Worm (Caenorhabditis elegans): ENCODE data around the gene mvb-12.

mvb-12 gene

DNA sequence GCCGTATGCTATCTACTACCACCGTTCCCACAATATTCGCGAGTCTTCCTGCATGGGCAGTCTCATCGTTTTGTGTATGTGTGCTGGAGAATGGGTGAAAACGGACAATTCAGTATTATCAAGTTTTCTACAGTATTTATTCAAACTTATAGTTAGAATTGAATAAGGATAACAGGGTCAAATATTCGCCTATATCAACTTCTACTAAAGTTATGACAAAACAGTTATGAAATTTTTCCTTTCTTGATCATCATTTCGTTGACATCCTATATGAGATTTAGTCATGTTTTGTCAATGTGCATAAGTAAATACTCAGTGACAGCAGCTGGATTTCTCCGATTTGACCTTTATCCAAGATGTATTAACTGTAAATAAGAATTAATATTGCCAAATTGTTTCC lies 21.0 kb downstream of the mvb-12 start:
- no peak for TF ChIP-seq pqm-1 (tag; optimal IDR thresholded peaks at IDR 0.05)
- TF ChIP-seq pros-1 (tag; optimal IDR thresholded peaks at IDR 0.05) = no peak
- no peak for TF ChIP-seq tbx-2 (tag; optimal IDR thresholded peaks at IDR 0.05)
- TF ChIP-seq rnt-1 (tag; optimal IDR thresholded peaks at IDR 0.05) = no peak
- no peak for TF ChIP-seq ceh-34 (tag; optimal IDR thresholded peaks at IDR 0.05)
- TF ChIP-seq ttx-3 (tag; optimal IDR thresholded peaks at IDR 0.05) = no peak
- TF ChIP-seq dmd-4 (tag; optimal IDR thresholded peaks at IDR 0.05; ENCODE audit: borderline replicate concordance) = no peak
- no peak for TF ChIP-seq hlh-6 (tag; optimal IDR thresholded peaks at IDR 0.05)
- no peak for TF ChIP-seq C08G9.2 (tag; optimal IDR thresholded peaks at IDR 0.05)
- no peak for TF ChIP-seq Y22D7AL.16 (tag; optimal IDR thresholded peaks at IDR 0.05)
- TF ChIP-seq K09A11.1 (tag; optimal IDR thresholded peaks at IDR 0.05; ENCODE audit: insufficient read depth) = no peak
- TF ChIP-seq dve-1 (tag; optimal IDR thresholded peaks at IDR 0.05) = no peak
- TF ChIP-seq hlh-13 (GFP tag; optimal IDR thresholded peaks at IDR 0.05) = no peak
- TF ChIP-seq pax-1 (tag; optimal IDR thresholded peaks at IDR 0.05) = no peak
- TF ChIP-seq npax-4 (tag; optimal IDR thresholded peaks at IDR 0.05) = no peak
- TF ChIP-seq unc-3 (GFP tag; conservative IDR thresholded peaks at IDR 0.05) = no peak
- no peak for TF ChIP-seq unc-3 (tag; optimal IDR thresholded peaks at IDR 0.05)
- TF ChIP-seq eyg-1 (tag; optimal IDR thresholded peaks at IDR 0.05) = no peak
- TF ChIP-seq fax-1 (tag; optimal IDR thresholded peaks at IDR 0.05) = no peak
- TF ChIP-seq ahr-1 (tag; optimal IDR thresholded peaks at IDR 0.05) = no peak
- TF ChIP-seq nhr-11 (tag; optimal IDR thresholded peaks at IDR 0.05) = no peak

DNA sequence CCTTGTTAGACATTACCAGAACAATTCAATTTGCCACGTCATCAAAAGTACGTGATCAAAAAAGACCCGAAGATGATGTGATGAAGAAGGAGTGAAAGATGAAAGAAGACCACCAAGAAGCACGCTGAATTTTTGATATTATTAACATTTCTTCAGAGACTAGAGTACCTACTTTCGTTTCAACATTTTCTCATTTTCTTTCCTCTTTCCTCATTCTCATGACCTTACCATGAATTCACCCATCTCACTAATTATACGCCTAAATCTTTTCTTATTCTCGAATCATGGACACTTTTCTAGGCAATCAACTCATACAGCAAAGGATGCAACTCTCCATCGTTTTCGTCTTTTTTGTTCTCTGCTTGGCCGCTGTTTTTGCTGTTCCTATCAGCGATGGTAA lies 38.3 kb downstream of the mvb-12 start, which contains the start of gene flp-10:
flp-10 (plus strand) TSS at position 301 of the 400 bp plus-strand sequence.
- TF ChIP-seq unc-55 (GFP tag; optimal IDR thresholded peaks at IDR 0.05) (no peak), ref-2 (tag; optimal IDR thresholded peaks at IDR 0.05) (no peak), elt-2 (tag; optimal IDR thresholded peaks at IDR 0.05) (no peak), pha-2 (tag; optimal IDR thresholded peaks at IDR 0.05) (no peak), ttx-3 (tag; optimal IDR thresholded peaks at IDR 0.05) (no peak), odd-2 (tag; optimal IDR thresholded peaks at IDR 0.05) (no peak), ets-4 (tag; optimal IDR thresholded peaks at IDR 0.05) (no peak), ceh-9 (tag; optimal IDR thresholded peaks at IDR 0.05) (no peak), tbx-7 (tag; optimal IDR thresholded peaks at IDR 0.05) (no peak), C08G9.2 (tag; optimal IDR thresholded peaks at IDR 0.05) (no peak), eyg-1 (tag; optimal IDR thresholded peaks at IDR 0.05) (no peak), nfya-1 (tag; optimal IDR thresholded peaks at IDR 0.05) (no peak), ama-1 (optimal IDR thresholded peaks at IDR 0.05) (no peak), madf-2 (tag; optimal IDR thresholded peaks at IDR 0.05) (no peak), ceh-30 (tag; optimal IDR thresholded peaks at IDR 0.05) (no peak), F13H6.1 (tag; optimal IDR thresholded peaks at IDR 0.05) (no peak), fax-1 (tag; optimal IDR thresholded peaks at IDR 0.05) (no peak)

DNA sequence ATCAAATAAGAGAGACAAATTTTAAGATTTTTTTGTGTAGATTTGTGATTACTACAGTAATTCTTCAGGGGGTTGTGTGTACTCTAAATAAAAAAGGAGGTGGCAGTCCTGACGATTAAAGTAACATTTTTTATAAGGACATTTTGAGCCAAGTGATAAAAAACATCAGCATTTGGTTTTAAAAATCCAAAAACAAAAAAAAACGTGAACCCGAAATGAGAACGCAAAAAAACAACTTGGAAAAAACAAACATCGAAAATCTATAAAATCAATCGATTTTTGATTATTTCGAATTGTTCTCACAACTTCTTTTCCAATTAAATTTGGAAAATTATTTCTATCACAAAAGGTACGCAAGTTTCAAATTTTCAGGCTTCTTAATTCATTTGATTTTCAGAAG lies 40.1 kb downstream of the mvb-12 start, which contains the start of gene T06C10.3:
T06C10.3 (plus strand) TSS at position 301 of the 400 bp plus-strand sequence.
- TF ChIP-seq pag-3 (tag; optimal IDR thresholded peaks at IDR 0.05; ENCODE audit: borderline replicate concordance) (no peak), dve-1 (tag; optimal IDR thresholded peaks at IDR 0.05) (no peak), hlh-15 (tag; optimal IDR thresholded peaks at IDR 0.05) (no peak), pqm-1 (tag; optimal IDR thresholded peaks at IDR 0.05) (no peak), zip-5 (tag; optimal IDR thresholded peaks at IDR 0.05) (no peak), sox-2 (GFP tag; IDR thresholded peaks at IDR 0.05) (no peak), dmd-4 (tag; optimal IDR thresholded peaks at IDR 0.05; ENCODE audit: borderline replicate concordance) (no peak), ref-2 (tag; optimal IDR thresholded peaks at IDR 0.05) (no peak), ceh-14 (tag; optimal IDR thresholded peaks at IDR 0.05) (no peak), ceh-30 (tag; optimal IDR thresholded peaks at IDR 0.05) (no peak), madf-2 (tag; optimal IDR thresholded peaks at IDR 0.05) (no peak), pha-2 (tag; optimal IDR thresholded peaks at IDR 0.05) (no peak), ceh-45 (GFP tag; IDR thresholded peaks at IDR 0.05) (no peak)

Measured in whole organism, late embryonic.